Fruit fly (Drosophila melanogaster): Measurements from ENCODE around the gene CG32638.

Gene CG32638

DNA sequence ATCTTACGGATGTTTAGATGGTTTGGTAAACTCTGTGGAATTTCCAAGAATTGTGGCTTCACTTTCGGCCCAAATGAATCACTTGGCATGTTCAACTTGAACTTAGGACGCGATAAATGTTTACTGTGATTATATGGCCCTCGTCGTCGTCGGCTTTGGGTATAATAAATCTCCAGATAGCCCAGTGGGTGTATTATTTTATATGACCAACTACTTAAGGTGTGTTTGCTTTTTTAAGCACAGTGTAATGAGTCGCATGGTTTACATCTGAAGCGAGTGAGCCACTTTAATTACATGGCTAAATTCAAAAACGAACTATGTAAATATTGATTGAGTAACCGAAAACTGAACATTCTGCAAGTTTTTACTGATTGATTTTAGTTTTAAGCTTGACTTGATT lies 23.4 kb downstream of the CG32638 start:
- TF ChIP-seq h (optimal IDR thresholded peaks at IDR 0.05) (no peak), Sin3A (optimal IDR thresholded peaks at IDR 0.05) (no peak), insv (optimal IDR thresholded peaks at IDR 0.05) (no peak), ttk (optimal IDR thresholded peaks at IDR 0.05) (no peak), psq (optimal IDR thresholded peaks at IDR 0.05) (no peak), Myc (optimal IDR thresholded peaks at IDR 0.05) (no peak)

DNA sequence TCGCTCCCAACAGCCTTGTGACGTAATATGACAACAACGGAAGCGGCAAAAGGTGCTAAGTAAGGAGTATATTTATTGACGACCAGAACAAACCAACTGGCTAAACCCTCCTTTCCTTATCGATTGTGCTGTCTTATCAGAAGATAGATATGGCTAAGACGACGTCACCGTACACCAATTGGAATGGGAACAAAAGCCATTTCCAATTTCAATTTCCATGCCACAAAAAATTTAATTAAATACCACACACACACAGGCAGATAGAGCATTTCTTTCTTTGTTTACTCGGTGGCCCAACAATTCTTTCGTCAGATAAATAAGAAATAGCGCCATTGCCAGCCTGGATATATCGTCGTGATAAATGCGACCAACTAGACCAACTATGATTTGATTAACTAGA lies 24.0 kb downstream of the CG32638 start:
- TF ChIP-seq psq (optimal IDR thresholded peaks at IDR 0.05) (no peak), insv (optimal IDR thresholded peaks at IDR 0.05) (no peak), h (optimal IDR thresholded peaks at IDR 0.05) (no peak), Sin3A (optimal IDR thresholded peaks at IDR 0.05) (no peak), ttk (optimal IDR thresholded peaks at IDR 0.05) (no peak), Myc (optimal IDR thresholded peaks at IDR 0.05) (no peak)

DNA sequence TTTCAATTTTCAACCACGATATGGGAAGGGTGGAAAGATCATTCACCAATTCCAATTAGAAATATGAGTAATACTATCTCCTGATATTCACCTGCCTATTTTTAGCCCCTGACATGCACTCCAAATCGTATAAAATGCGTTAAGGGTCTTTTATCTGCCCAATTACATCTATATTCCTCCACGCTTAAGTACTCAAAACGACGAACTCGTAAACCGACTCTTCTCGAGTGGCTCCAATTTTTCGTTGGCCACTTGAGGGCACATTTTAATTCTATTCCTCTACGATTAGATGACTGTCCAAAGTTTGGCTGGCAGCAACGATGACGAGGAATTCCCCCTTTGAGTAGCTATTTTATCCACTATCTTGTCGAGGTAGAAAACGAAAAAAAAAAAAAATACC lies 26.8 kb downstream of the CG32638 start:
- TF ChIP-seq h (optimal IDR thresholded peaks at IDR 0.05), result no peak
- TF ChIP-seq Sin3A (optimal IDR thresholded peaks at IDR 0.05), result no peak
- no peak for TF ChIP-seq ttk (optimal IDR thresholded peaks at IDR 0.05)
- no peak for TF ChIP-seq insv (optimal IDR thresholded peaks at IDR 0.05)
- no peak for TF ChIP-seq Myc (optimal IDR thresholded peaks at IDR 0.05)
- TF ChIP-seq psq (optimal IDR thresholded peaks at IDR 0.05), result no peak

DNA sequence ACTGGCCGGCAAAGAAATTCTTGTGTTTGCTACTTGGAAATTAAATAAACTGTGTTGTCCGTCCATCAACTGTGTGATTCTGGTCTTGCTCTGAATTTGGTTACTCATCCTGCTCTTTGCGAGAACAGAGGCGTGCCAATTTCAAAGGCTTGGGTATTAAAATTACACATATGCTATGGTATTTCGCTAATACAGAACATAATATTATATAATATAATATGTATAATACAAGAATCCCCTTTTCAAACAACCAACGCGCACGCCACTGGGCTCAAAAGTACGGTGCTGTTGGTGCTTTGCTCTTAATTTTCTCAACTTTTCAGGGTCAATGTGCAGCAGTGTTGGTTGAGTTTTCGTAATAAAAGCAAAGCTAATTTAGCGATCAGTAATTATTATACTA lies 28.7 kb downstream of the CG32638 start:
- TF ChIP-seq Sin3A (optimal IDR thresholded peaks at IDR 0.05), result no peak
- no peak for TF ChIP-seq insv (optimal IDR thresholded peaks at IDR 0.05)
- no peak for TF ChIP-seq ttk (optimal IDR thresholded peaks at IDR 0.05)
- no peak for TF ChIP-seq psq (optimal IDR thresholded peaks at IDR 0.05)
- no peak for TF ChIP-seq Myc (optimal IDR thresholded peaks at IDR 0.05)
- TF ChIP-seq h (optimal IDR thresholded peaks at IDR 0.05), result no peak

DNA sequence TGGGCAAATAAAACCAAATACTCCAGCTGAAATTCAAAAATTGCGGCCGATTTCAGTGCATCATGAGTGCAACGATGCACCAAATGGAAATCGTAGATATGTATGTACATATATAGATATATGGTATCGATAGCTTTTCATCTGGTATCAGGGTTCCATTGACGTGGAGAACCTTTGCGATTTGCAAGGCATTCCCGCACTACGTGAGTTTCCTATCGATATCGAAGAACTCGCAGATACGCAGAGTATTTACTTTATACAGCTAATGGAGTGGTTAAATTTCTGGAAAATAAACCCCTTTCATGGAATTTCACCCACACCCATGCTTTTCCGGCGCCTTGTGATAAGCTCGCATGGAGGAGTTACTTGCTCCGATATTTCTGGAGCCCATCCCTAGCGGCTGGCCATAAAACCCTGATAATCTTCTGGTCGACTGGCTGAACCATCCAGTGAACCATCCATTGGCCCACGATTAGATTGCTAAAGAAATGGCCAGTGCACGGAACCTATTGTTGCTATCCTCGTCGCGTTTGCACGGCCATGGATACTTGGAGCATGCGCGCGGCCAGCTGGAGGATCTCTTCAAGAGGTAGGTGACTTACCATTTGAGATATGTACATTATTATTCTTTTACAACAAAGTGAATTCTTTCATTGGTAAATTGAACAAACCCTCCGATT lies 34.4 kb downstream of the CG32638 start, which contains the start of gene CG2200:
Gene CG2200, plus strand, starts transcription at position 215 of the 680 bp plus-strand sequence.
- TF ChIP-seq ttk (optimal IDR thresholded peaks at IDR 0.05), result no peak
- no peak for TF ChIP-seq Sin3A (optimal IDR thresholded peaks at IDR 0.05)
- no peak for TF ChIP-seq Myc (optimal IDR thresholded peaks at IDR 0.05)
- TF ChIP-seq psq (optimal IDR thresholded peaks at IDR 0.05), result no peak
- no peak for TF ChIP-seq h (optimal IDR thresholded peaks at IDR 0.05)
- TF ChIP-seq insv (optimal IDR thresholded peaks at IDR 0.05), result no peak

DNA sequence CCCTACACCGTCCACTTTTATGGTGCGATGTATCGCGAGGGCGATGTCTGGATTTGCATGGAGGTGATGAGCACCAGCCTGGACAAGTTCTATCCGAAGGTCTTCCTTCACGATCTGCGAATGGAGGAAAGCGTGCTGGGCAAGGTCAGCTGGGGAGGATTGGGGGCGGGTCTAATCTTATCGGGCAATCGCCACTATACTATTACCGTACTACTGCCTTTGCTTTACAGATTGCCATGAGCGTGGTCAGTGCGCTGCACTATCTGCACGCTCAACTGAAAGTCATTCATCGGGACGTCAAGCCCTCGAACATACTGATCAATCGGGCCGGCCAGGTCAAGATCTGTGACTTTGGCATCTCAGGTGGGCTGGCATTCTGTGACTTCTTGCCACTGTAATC lies 36.7 kb downstream of the CG32638 start:
- TF ChIP-seq ttk (optimal IDR thresholded peaks at IDR 0.05), result no peak
- TF ChIP-seq psq (optimal IDR thresholded peaks at IDR 0.05), result no peak

DNA sequence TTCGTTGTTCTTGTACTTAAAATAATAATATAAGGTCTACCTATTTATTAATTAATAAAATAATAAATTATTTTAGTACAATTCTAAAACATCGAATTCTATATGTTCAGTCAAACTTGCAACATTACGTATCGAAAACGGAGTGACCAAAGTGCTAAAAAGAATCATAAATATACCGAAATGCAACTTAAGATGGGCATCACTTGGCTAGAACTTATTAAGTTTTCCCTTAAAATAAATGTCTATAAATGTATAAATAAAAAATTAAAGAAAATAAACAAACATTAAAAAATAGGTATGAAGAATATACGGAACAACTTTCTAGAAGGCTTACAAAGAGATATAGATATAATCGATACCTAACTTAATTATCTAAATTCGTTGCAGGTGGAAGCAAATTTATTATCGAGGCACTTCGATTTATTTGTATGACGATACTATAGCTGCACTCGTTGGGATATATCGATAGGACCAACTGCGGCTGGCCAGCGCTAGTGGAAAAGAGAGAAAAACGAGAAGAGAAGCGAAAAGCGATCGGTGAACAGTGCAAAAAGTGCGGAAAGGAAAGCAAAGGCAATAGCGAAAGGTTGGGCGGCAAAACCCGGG lies 37.8 kb downstream of the CG32638 start, which contains the start of gene lic:
Gene lic, plus strand, starts transcription at position 490 of the 606 bp plus-strand sequence.
- TF ChIP-seq ttk (optimal IDR thresholded peaks at IDR 0.05) (no peak), Sin3A (optimal IDR thresholded peaks at IDR 0.05) (no peak), h (optimal IDR thresholded peaks at IDR 0.05) (no peak), insv (optimal IDR thresholded peaks at IDR 0.05) (no peak), psq (optimal IDR thresholded peaks at IDR 0.05) (no peak), Myc (optimal IDR thresholded peaks at IDR 0.05) (no peak)

DNA sequence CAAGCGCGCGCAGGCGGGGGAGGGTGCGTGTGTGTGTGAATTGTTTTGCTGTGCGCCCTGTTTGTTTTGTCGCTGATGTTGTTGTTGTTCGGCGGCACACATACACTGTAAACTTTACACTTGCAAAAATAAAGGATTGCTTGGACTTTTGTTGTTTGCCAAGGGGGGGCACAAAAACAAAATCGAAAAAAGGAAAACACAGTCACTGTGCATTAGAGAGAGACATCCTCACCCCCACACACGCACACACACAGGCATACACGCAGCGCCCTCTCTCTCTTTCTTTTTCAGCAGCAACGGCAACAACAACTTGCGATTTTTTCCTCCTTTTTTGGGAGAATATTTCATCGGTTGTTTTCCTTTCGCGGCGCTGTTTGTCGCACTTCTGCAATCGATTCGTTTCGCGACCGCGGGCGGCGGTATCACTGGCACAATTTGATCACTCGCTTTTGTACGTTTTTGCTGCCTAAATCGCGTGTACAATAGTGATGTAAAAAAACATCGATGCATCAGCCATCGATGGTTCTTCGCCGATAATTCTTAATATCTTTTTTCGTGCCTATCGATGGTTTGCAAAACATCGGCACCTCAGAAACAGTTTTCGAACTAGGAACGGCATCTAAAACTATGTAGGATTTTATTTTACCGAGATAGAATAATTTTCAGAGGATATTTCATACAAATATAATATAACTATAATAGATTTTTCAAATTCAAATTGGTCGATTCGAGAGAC lies 38.5 kb downstream of the CG32638 start, which contains the start of gene hep:
Gene hep, minus strand, starts transcription at position 515 of the 736 bp plus-strand sequence.
- TF ChIP-seq Sin3A (optimal IDR thresholded peaks at IDR 0.05), result no peak
- TF ChIP-seq Myc (optimal IDR thresholded peaks at IDR 0.05), result no peak
- no peak for TF ChIP-seq h (optimal IDR thresholded peaks at IDR 0.05)
- no peak for TF ChIP-seq insv (optimal IDR thresholded peaks at IDR 0.05)
- TF ChIP-seq ttk (optimal IDR thresholded peaks at IDR 0.05), result no peak
- no peak for TF ChIP-seq psq (optimal IDR thresholded peaks at IDR 0.05)

DNA sequence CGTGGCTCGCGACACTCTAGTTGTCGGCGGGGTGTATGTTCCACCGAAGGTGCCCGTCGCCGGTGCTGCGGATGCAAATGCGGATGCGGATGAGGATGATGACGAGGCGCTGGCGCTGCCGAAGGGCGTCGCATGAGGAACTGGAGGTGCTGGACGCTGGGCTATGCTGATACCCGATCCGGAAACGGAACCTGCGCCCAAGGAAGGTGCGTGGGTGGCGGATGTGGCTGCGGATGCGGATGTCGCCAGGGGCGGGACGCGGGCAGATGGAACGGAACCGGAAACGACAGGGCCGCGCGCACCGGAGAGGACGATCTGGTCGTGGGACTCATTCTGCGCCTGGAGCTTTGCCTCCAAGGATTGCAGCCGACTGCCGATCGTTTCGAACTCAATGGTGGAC lies 39.2 kb downstream of the CG32638 start:
- TF ChIP-seq Sin3A (optimal IDR thresholded peaks at IDR 0.05) (no peak), Myc (optimal IDR thresholded peaks at IDR 0.05) (no peak), h (optimal IDR thresholded peaks at IDR 0.05) (no peak), psq (optimal IDR thresholded peaks at IDR 0.05) (no peak), ttk (optimal IDR thresholded peaks at IDR 0.05) (no peak), insv (optimal IDR thresholded peaks at IDR 0.05) (no peak)

DNA sequence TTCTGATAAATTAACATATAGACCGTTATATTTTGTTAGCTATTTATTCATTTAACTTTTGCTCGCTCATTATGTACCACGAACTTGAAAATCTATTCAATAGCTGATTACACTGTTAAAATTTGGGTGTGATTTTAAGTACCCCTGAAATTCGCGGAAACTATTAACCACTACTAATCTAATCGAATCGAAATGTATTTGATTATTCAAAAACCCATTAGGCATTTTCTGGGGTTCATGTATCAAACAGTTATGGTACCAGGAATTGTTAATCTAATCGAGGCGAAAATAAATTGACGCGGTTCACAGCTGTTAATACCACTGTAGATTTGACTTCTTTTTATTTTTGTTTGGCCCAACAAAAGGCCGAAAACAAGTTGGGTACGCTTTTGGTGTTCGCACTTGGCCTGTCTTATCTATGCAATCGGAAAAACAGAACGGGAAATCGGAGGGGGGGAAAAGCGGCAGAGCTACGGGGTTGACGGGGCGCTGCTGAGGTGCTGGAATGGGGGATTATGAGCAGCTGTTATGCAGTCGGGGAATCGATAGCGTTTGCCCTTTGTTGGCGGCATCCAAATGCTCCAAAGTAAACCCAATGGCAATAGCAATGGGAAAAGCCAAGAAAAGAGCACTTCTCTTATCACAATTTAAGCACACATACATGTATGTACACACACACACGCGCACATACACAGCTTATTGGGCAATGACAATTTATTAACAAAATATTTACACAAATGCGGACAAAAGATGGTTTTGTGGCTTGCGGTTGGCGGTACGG lies 40.4 kb downstream of the CG32638 start:
- no peak for TF ChIP-seq Myc (optimal IDR thresholded peaks at IDR 0.05)
- no peak for TF ChIP-seq psq (optimal IDR thresholded peaks at IDR 0.05)
- no peak for TF ChIP-seq insv (optimal IDR thresholded peaks at IDR 0.05)
- TF ChIP-seq h (optimal IDR thresholded peaks at IDR 0.05), result no peak
- no peak for TF ChIP-seq Sin3A (optimal IDR thresholded peaks at IDR 0.05)

DNA sequence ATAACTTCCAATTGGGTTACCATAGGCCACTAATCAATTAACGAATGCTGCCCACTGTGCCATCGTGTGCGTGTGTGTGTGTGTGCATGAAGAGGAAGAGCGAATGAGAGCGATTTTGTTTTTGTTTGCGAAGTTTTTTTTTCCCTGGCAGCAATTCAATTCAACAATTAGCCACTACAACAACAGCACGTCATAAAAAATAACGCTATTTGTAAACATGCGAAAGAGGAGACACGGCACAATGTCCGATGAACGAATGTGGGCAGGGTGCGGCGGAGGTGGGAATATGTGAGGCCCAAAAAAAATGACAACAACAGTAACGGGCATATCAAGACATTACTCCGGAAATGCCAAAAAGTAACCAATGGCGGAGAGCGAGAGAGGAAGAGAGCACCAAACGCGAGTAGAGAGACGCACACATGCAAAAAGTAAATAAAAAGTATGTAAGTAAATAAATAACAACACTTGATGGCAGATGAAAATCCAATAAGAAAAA lies 41.2 kb downstream of the CG32638 start:
- TF ChIP-seq Myc (optimal IDR thresholded peaks at IDR 0.05) (no peak), insv (optimal IDR thresholded peaks at IDR 0.05) (no peak), Sin3A (optimal IDR thresholded peaks at IDR 0.05) (no peak), psq (optimal IDR thresholded peaks at IDR 0.05) (no peak), h (optimal IDR thresholded peaks at IDR 0.05) (no peak), ttk (optimal IDR thresholded peaks at IDR 0.05) (no peak)
